Worm (Caenorhabditis elegans) whole organism, dauer: ENCODE results near the gene C04G6.2.

ENCODE experiments used
- unc-62 ChIP-seq: sonication (generic microtip); optimal IDR thresholded peaks from 2 replicates; lab custom pipeline; 2017; ENCODE audit warnings: missing biosample characterization, missing genetic modification reagents, missing genetic modification characterization

The C04G6.2 gene

DNA sequence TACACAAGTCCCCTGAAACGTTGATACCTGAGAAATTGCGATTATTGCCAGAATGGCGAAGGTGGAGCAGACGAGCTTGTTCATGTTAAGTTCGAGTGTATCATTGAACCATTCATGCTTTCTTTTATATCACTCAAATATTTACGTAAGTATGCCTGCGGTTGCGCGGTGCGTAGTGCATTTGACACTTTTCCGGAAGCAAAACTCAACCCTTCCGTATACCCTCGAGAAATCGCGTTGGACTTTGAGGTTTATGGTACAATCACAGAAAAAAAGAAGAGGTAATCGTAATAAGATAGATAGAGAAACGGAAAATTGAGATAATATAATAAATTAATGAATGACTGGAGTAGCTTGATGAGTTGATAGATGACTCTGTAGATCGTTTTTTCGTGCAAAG is 23.5 kb upstream of the C04G6.2 start, which contains the start of gene idpb-2:
TSS of gene idpb-2 (minus strand) at position 101 of the 400 bp plus-strand sequence.
- TF ChIP-seq unc-62 (GFP tag; lab: Kevin White, UChicago): no peak

DNA sequence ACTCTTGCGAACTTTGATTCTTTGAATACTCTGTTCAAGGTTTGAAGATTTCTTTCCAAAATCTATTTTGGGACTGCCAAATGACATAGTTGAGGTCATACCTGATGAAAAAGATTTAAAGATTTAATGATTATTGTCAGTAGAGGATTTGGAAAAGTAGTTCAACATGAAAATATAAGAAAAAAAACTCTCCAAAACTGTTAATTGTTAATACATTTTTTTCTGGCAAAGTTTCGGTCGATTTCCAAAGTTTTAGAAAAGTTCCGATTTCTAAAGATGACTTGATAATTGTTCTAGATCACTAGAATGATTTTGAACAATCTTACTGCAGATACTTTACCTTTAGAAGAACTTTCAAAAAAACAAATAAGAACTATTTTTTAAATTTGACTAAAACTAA is 21.8 kb upstream of the C04G6.2 start, which contains the start of gene C27A2.7:
TSS of gene C27A2.7 (minus strand) at position 101 of the 400 bp plus-strand sequence.
- TF ChIP-seq unc-62 (GFP tag; lab: Kevin White, UChicago): no peak

DNA sequence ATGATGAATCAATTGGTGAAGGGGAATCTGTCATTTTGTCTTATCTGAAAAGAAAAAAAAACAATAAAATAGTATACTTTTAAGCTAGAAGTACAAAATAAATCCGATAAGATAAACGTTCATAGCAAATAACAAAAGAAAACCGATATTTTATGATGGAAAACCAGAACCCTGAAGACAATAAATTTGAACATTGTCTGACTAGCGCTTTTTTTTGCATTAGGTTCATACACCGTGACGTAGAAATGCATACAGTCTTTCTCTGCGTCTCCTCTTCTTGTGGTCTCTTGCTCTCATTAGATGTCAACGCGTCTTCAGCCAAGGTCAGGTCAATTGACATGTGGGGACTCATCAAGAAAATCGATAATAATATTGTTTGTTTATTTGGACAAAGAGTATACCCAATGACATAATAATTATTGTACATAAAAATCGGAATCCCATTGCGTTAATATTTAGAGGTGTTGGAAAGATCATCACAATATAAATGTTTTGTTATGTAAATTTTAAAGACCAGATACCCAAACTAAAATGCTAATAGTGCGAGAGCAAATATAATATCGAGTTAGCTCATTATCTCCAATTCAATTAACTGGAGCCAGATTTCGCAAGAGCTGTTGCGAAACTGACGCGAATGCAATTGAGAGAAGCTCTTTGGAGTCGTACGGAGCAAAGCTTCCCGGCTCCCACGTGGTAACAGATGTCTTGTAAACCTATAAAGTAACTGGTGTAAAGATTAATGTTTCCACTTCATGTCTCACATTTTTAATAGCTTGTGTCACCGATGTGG is 11.7 kb upstream of the C04G6.2 start, which contains the start of gene dsh-2:
TSS of gene dsh-2 (minus strand) at position 51 of the 790 bp plus-strand sequence.
- TF ChIP-seq unc-62 (GFP tag; lab: Kevin White, UChicago): no peak

DNA sequence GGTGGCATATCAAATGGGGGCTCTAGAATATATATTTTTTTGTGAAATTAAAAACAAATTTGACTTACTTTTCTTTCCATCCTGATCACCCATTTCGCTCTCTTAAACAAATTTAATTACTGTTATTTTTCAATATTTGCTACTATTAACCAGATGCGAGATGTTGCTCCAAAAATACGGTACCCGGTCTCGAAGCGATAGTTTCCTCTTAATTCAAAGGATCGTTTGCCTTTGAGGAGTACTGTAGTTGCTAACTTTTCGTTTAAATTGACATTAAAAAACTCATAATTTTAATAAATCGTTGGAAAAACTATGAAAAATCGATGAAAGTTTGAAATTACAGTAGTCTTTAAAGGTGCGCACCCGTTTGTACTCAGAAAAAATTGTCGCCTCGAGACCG is 9.7 kb upstream of the C04G6.2 start, which contains the start of gene C04G6.4:
TSS of gene C04G6.4 (minus strand) at position 101 of the 400 bp plus-strand sequence.
- TF ChIP-seq unc-62 (GFP tag; lab: Kevin White, UChicago): no peak

DNA sequence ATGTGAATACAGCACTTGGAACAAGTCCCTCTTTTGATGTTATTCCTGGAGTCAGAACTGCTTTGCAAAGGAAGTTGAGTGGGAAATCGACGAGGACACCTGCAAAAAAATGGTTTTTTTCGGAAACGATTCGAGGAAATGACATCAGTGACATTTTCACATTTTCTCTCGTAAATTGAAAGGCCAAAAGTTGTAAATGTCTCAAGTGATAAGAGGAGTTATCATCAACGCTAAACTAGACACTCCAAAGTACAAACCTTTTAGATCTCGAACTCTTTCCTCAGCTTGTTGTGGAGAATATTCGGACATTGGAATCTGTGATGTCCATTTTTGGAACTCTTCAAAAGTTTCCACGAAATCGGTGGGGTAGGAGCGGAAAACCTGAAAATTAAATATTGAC is 8.8 kb upstream of the C04G6.2 start:
- no peak for TF ChIP-seq unc-62 (GFP tag; lab: Kevin White, UChicago)

DNA sequence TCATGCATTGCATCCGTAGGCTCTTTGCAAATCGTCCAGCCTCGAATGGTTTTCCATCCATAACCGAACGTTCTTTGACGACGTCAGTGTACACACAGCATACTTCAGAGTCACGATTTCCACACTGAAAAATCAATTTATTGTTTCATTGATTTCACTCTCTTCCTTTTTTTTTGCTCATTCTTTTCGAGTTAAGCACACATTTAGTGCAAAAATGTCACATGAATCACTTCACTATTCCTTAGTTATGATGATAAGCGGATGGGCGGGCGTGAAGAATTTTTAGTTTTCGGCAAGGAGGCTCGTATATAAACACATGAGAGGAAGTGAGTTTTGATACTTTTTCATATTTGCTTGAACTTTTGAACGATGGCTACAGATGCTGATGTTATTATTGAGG is 7.6 kb upstream of the C04G6.2 start, which contains the start of gene txt-9:
TSS of gene txt-9 (plus strand) at position 336 of the 400 bp plus-strand sequence.
- no peak for TF ChIP-seq unc-62 (GFP tag; lab: Kevin White, UChicago)

DNA sequence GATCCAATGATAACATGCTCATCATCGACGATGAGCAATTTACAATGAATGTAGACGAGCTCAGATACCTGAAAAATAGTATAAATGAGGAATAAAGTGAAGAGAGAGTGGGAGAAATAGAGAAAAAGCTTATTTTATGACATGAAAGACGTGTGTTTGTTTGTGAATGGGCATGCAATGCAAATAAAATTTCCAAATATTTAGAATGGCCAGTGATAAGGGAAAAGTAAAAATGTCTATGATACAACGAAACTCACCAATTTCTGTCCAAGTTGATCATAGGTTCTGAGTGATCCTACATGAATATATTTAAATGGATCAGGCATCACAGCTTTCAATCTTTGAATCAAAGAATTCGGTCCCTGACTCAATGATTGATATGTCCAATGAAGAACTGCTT is 6.9 kb upstream of the C04G6.2 start:
- TF ChIP-seq unc-62 (GFP tag; lab: Kevin White, UChicago): no peak

DNA sequence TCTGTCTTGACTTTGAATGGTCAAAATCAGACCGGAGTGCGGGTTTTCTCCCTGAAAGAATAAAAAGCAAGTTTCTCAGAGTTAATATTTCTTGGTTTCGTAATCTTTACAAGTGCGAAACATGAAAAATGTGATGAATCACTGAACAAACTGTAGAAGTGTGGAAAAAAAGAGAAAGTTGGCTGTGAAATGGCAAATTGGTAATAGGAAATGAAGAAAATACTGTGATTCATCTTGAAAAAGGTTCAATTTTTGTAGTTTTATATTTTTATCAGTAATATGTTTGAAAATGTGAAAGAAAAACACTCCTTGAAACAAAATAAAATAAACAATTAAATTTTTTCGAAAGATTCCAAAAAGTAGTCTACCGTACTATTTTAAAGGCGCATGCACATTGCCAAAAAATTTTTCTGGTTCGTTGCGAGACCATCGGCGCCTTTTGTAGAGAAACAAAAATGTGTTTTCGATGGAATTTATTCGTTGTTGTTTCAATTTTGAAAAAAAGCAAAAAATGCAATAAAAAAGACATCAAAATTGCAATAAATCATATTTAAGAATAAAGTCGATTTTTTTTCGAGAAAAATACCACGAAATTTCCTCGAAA is 1.3 kb upstream of the C04G6.2 start, which contains the start of gene pld-1:
TSS of gene pld-1 (minus strand) at position 51 of the 604 bp plus-strand sequence.
- TF ChIP-seq unc-62 (GFP tag; lab: Kevin White, UChicago): no peak

DNA sequence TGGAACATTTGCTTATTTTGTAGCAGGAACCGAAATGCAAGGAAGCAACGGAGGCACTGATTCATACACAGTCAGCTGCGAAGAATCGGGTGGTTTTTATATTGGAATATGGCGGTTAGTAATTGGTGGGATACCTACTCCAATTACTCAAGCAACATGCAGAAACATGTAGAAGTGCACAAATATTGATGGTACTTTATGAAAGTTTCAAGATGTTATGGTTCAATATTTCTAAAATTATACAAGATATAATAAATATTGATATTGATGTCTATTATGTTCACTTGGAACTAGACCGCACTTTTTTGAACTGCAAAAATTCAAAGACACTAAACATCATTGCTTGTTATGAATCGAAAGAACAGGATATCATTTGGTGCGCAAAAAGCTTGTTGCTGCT is 914 bp downstream of the C04G6.2 start, which contains the start of gene C04G6.13:
TSS of gene C04G6.13 (plus strand) at position 301 of the 400 bp plus-strand sequence.
- TF ChIP-seq unc-62 (GFP tag; lab: Kevin White, UChicago): no peak

DNA sequence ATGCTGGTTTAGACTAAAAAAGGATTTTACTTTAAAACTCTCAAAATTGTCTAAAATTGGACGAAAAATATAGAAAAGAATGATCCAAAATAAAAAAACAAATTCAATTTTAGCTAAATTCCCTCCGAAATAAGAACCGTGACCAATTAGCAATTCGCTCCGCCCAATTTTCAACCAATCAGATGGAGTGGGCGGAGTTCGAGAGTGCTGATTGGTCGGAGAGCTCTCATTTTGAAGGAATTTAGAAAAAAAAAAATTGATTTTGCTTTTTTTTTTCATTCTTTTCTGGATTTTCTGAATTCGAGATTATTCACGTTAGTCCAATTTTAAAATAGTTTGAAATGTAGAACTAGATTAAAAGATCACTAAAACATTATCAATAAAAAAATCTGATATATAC is 6.0 kb downstream of the C04G6.2 start:
- TF ChIP-seq unc-62 (GFP tag; lab: Kevin White, UChicago): no peak

DNA sequence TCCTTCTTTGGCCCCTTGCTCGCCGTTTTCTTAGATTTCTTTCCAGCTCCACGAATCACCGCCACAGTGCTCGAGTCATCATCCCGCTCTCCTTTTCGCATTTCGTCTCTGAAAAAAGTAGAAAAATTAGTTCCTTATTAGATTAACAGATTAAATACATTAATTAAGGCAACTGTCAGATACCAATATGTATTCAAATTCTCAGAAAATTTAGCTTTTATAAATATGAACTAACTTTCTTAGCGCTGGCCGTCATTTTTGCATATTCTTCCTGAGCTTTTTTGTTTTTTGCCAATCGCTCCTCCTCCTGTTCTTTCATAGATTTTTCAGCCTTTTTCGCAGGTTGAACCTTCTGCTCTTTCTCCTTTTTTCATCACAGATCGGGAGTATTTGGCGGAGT is 6.6 kb downstream of the C04G6.2 start, which contains the start of gene C04G6.6:
TSS of gene C04G6.6 (minus strand) at position 101 of the 400 bp plus-strand sequence.
- no peak for TF ChIP-seq unc-62 (GFP tag; lab: Kevin White, UChicago)

DNA sequence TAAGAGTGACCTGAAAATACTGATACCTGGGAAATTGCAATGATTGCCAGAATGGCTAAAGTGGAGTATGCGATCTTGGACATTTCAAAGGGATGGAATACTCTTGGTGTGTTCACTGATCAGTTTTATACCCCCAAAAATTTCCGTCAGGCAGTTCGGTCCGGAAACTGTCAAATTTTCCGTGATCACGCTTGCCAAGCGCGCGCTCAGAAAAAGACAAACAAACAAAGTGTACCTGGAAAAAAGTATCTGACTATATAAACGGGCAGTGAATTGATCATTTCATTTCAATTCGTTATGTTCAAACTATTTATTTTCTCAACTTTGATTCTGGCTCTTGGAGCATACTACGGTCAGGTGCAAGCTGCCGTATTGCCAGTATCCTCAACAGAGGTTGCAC is 8.7 kb downstream of the C04G6.2 start, which contains the start of the genes idpb-3 and idpb-1:
TSS of gene idpb-3 (minus strand) at position 101 of the 400 bp plus-strand sequence.
TSS of gene idpb-1 (plus strand) at position 284 of the 400 bp plus-strand sequence.
- no peak for TF ChIP-seq unc-62 (GFP tag; lab: Kevin White, UChicago)

DNA sequence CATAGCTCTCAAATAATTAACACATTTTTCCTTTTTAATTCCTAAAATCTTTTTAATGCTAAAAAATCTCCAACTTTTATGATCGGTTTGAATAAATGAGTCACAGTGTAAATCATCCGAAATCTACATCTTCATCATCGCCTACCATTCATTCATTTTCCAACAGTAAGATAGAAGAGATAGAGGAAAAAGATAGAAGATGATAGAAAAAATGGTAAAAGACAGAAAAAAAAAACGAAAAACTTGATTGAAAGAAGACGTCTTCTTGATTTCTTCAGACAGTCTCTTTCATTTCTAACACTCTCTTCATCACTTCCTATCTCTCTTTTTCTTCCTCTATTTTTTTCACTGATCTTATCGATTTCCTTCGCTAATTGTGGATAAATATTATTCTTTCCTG is 10.2 kb downstream of the C04G6.2 start:
- TF ChIP-seq unc-62 (GFP tag; lab: Kevin White, UChicago): no peak

DNA sequence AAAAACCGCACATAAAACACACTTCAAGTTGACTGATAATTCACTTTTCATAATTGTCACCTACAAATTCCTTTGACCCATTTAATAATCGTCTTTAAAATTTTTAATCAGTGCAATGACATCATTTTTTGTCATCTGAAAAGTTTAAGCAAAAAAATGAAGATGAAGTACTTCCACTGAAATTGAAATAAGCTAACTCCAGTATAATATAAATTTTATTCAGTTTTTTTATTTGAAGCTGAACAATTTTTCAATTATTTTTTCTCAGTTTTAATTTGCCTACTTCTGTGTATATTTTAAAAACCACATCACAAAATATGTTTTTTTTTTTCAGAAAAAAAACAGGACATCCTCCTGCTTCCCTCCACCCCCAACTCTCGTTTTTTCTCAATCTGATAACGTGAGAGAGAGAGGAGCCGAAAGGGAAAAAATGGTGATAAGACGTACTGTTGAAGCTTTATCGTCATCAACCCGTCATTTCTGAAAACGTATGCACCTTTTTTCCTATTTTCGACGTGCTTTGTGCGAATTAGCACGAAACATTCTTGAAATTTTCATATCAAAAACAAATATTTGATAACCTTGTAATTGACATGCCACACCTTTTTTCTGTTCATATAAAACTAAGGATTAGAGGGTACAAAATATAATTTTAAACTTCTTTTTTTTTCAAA is 10.9 kb downstream of the C04G6.2 start, which contains the start of the genes C04G6.11 and mpk-2:
TSS of gene C04G6.11 (minus strand) at position 51 of the 674 bp plus-strand sequence.
TSS of gene mpk-2 (plus strand) at position 335 of the 674 bp plus-strand sequence.
- no peak for TF ChIP-seq unc-62 (GFP tag; lab: Kevin White, UChicago)

DNA sequence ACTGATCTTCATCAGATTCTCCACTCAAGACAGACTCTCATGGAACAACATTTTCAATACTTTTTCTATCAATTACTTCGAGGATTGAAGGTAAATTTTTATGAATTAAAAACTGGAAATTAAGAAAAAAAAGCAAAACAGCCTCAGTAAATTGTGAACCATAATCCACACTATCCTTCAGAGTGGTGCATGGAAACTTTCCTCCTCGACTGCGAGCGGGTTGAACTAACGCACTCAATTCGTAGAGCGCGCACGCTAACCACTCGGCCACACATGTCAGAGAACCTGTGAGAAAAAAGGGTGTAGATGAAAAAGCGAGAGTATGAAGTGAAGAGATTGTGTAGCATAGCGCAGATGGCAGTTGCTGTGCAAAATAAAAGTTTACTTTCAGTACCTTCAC is 12.0 kb downstream of the C04G6.2 start:
- TF ChIP-seq unc-62 (GFP tag; lab: Kevin White, UChicago): no peak
